Fruit fly (Drosophila melanogaster) whole organism, embryonic: ENCODE data around the gene CG2681.

Experiments used
- CG30431 ChIP-seq: fragments of 200-800 bp; sonication (Bioruptor generic); optimal IDR thresholded peaks from 2 replicates; lab custom pipeline; 2017; ENCODE audit warnings: missing biosample characterization, missing genetic modification characterization
- CG4404 ChIP-seq: fragments of 200-800 bp; sonication (Bioruptor generic); IDR thresholded peaks from 2 replicates; pipeline ENCODE4 v1.3.6; 2022; ENCODE audit warnings: missing biosample characterization, missing genetic modification characterization
- CG4730 ChIP-seq: fragments of 200-800 bp; sonication (Bioruptor generic); IDR thresholded peaks from 2 replicates; pipeline ENCODE4 v1.3.6; 2022; ENCODE audit warnings: missing biosample characterization, missing genetic modification characterization
- CG6854 ChIP-seq: fragments of 200-800 bp; sonication (Bioruptor generic); optimal IDR thresholded peaks from 3 replicates; lab custom pipeline; 2017; ENCODE audit warnings: missing biosample characterization, mild to moderate bottlenecking, missing genetic modification characterization
- H2.0 ChIP-seq: fragments of 200-800 bp; sonication (Bioruptor generic); IDR thresholded peaks from 2 replicates; pipeline ENCODE4 v1.3.6; 2022; ENCODE audit warnings: missing biosample characterization, missing genetic modification characterization
- Med ChIP-seq: fragments of 200-800 bp; sonication (Bioruptor generic); peaks from one replicate; lab custom pipeline; 2016; ENCODE audit warnings: missing biosample characterization, missing genetic modification characterization, mild to moderate bottlenecking, inconsistent platforms, moderate library complexity
- Myb ChIP-seq: fragments of 200-800 bp; sonication (Bioruptor generic); optimal IDR thresholded peaks from 2 replicates; lab custom pipeline; 2016; ENCODE audit warnings: missing biosample characterization, missing genetic modification characterization
- Poxn ChIP-seq: fragments of 200-800 bp; sonication (Bioruptor generic); IDR thresholded peaks from 2 replicates; pipeline ENCODE4 v1.3.6; 2022; ENCODE audit warnings: missing biosample characterization, missing genetic modification characterization
- bcd ChIP-seq: fragments of 200-800 bp; sonication (Bioruptor generic); optimal IDR thresholded peaks from 2 replicates; lab custom pipeline; 2017; ENCODE audit warnings: missing biosample characterization, mild to moderate bottlenecking, missing genetic modification characterization
- bigmax ChIP-seq: fragments of 200-800 bp; sonication (Bioruptor generic); optimal IDR thresholded peaks from 2 replicates; lab custom pipeline; 2018; ENCODE audit warnings: missing biosample characterization, mild to moderate bottlenecking, missing genetic modification characterization
- bowl ChIP-seq: fragments of 200-800 bp; sonication (Bioruptor generic); IDR thresholded peaks from 2 replicates; pipeline ENCODE4 v1.3.6; 2022; ENCODE audit warnings: missing biosample characterization, missing genetic modification characterization
- da ChIP-seq: fragments of 200-800 bp; sonication (Bioruptor generic); optimal IDR thresholded peaks from 2 replicates; lab custom pipeline; 2016; ENCODE audit warnings: missing biosample characterization, missing genetic modification characterization
- gce ChIP-seq: fragments of 200-800 bp; sonication (Bioruptor generic); IDR thresholded peaks from 3 replicates; pipeline ENCODE4 v1.3.6; 2022; ENCODE audit warnings: missing biosample characterization, missing genetic modification characterization
- h ChIP-seq: fragments of >200 bp; optimal IDR thresholded peaks from 2 replicates; lab custom pipeline; 2017

DNA sequence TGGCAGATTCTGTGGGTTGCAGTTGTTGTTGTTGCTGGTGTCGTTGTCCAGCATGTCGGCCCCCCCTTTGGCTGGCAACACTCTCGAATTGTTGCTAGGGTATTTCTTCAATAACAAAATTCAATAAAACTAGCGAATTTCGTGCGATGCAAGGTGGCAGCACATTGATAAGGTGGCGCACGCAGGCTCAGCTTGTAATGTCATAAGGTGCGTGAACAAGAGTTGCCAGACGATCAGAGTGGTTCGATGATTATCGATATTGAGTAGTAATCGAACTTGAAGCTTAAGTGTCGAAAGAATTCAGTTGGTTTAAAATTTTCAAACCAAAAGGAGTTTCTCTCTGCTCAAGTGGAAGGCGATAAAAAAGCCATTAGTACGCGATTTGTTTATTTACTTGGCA, 11.6 kb downstream of the CG2681 start, which contains the start of gene CG2701:
- TF ChIP-seq h: no peak
- no peak for TF ChIP-seq CG30431 (GFP tag; lab: Kevin White, UChicago)
- TF ChIP-seq Myb (GFP tag; lab: Kevin White, UChicago): peak; percentile 94
- TF ChIP-seq bowl (GFP tag; lab: Robert Waterston, UW): no peak
- TF ChIP-seq H2.0 (GFP tag; lab: Robert Waterston, UW): no peak
- TF ChIP-seq bcd (GFP tag; lab: Kevin White, UChicago): no peak
- TF ChIP-seq CG4730 (GFP tag; lab: Robert Waterston, UW): no peak
- TF ChIP-seq Med (GFP tag; lab: Kevin White, UChicago): peak; percentile 88
- TF ChIP-seq da (GFP tag; lab: Kevin White, UChicago): no peak
- TF ChIP-seq gce (GFP tag; lab: Robert Waterston, UW): no peak
- no peak for TF ChIP-seq CG6854 (GFP tag; lab: Kevin White, UChicago)
- no peak for TF ChIP-seq CG4404 (GFP tag; lab: Robert Waterston, UW)
- TF ChIP-seq bigmax: no peak
- TF ChIP-seq Poxn (GFP tag; lab: Robert Waterston, UW): no peak
